Worm (Caenorhabditis elegans) whole organism, L1 larva: Measurements from ENCODE around the gene nhr-131.

ENCODE experiments used
- F16B12.6 ChIP-seq: fragments of 150-350 bp; optimal IDR thresholded peaks from 2 replicates; lab custom pipeline; 2014; ENCODE audit warnings: missing biosample characterization, missing genetic modification characterization
- alr-1 ChIP-seq: fragments of 200-800 bp; sonication (Bioruptor generic); optimal IDR thresholded peaks from 2 replicates; lab custom pipeline; 2018; ENCODE audit warnings: borderline replicate concordance, mild to moderate bottlenecking, missing genetic modification characterization, missing compliant biosample characterization
- aly-2 ChIP-seq: fragments of 150-350 bp; optimal IDR thresholded peaks from 2 replicates; lab custom pipeline; 2014; ENCODE audit warnings: missing biosample characterization, missing genetic modification characterization
- ama-1 ChIP-seq: fragments of 150-350 bp; optimal IDR thresholded peaks from 2 replicates; lab custom pipeline; 2014
- blmp-1 ChIP-seq: fragments of 150-350 bp; optimal IDR thresholded peaks from 2 replicates; lab custom pipeline; 2014; ENCODE audit warnings: missing biosample characterization, missing genetic modification characterization
- ceh-63 ChIP-seq: fragments of 200-800 bp; sonication (Bioruptor generic); optimal IDR thresholded peaks from 2 replicates; lab custom pipeline; 2018; ENCODE audit warnings: mild to moderate bottlenecking, missing genetic modification characterization, missing compliant biosample characterization
- ceh-8 ChIP-seq: fragments of 200-800 bp; sonication (Bioruptor generic); optimal IDR thresholded peaks from 2 replicates; lab custom pipeline; 2018; ENCODE audit warnings: mild to moderate bottlenecking, missing genetic modification characterization, moderate library complexity, missing compliant biosample characterization
- ceh-82 ChIP-seq, 3 experiments: fragments of 150-350 bp in 1 of 3; sonication (generic microtip) in 2 of 3; optimal IDR thresholded peaks; 2 replicates each; lab custom pipeline; 2014 to 2017; ENCODE audit warnings: missing biosample characterization in 3 of 3, missing genetic modification characterization in 3 of 3
- efl-1 ChIP-seq, 4 experiments: fragments of 150-350 bp; optimal IDR thresholded peaks in 3 of 4; peaks in 1 of 4; 1 replicate in 1 of 4; 2 replicates in 3 of 4; lab custom pipeline; 2014; ENCODE audit warnings: missing biosample characterization in 2 of 4, missing genetic modification characterization in 2 of 4, missing genetic modification reagents in 2 of 4
- egl-13 ChIP-seq: sonication (generic microtip); optimal IDR thresholded peaks from 2 replicates; lab custom pipeline; 2016; ENCODE audit warnings: missing genotype, missing genetic modification reagents, missing genetic modification characterization, missing compliant biosample characterization
- egl-27 ChIP-seq, 2 experiments: fragments of 150-350 bp in 1 of 2; sonication (generic microtip); optimal IDR thresholded peaks; 3 replicates each; lab custom pipeline; 2017 to 2018; ENCODE audit warnings: missing biosample characterization in 2 of 2, missing genetic modification characterization in 2 of 2, missing genetic modification reagents in 2 of 2
- elt-2 ChIP-seq: sonication (generic microtip); optimal IDR thresholded peaks from 2 replicates; lab custom pipeline; 2016; ENCODE audit warnings: missing genetic modification characterization, mild to moderate bottlenecking, inconsistent platforms, missing compliant biosample characterization, missing genetic modification reagents
- ets-5 ChIP-seq: fragments of 200-800 bp; sonication (Bioruptor generic); IDR thresholded peaks from 2 replicates; pipeline ENCODE4 v1.3.6; 2022; ENCODE audit warnings: missing genetic modification characterization, missing compliant biosample characterization
- fkh-10 ChIP-seq: sonication (generic microtip); optimal IDR thresholded peaks from 2 replicates; lab custom pipeline; 2017; ENCODE audit warnings: missing biosample characterization, missing genetic modification reagents, missing genetic modification characterization
- fkh-4 ChIP-seq: sonication (generic microtip); optimal IDR thresholded peaks from 2 replicates; lab custom pipeline; 2016; ENCODE audit warnings: missing compliant biosample characterization, missing genetic modification characterization, borderline replicate concordance
- fkh-8 ChIP-seq: sonication (generic microtip); optimal IDR thresholded peaks from 2 replicates; lab custom pipeline; 2016; ENCODE audit warnings: mild to moderate bottlenecking, missing genetic modification characterization, missing compliant biosample characterization
- hlh-17 ChIP-seq: fragments of 200-800 bp; sonication (Bioruptor generic); optimal IDR thresholded peaks from 2 replicates; lab custom pipeline; 2018; ENCODE audit warnings: missing genetic modification characterization, mild to moderate bottlenecking, missing compliant biosample characterization, moderate library complexity, borderline replicate concordance
- hlh-4 ChIP-seq: sonication (generic microtip); optimal IDR thresholded peaks from 2 replicates; lab custom pipeline; 2016; ENCODE audit warnings: mild to moderate bottlenecking, missing genetic modification characterization, missing compliant biosample characterization
- hpl-2 ChIP-seq: fragments of 150-350 bp; optimal IDR thresholded peaks from 2 replicates; lab custom pipeline; 2014; ENCODE audit warnings: missing biosample characterization, missing genetic modification reagents, missing genetic modification characterization
- irx-1 ChIP-seq: sonication (generic microtip); optimal IDR thresholded peaks from 2 replicates; lab custom pipeline; 2016; ENCODE audit warnings: missing genetic modification characterization, missing compliant biosample characterization
- isw-1 ChIP-seq: fragments of 200-800 bp; sonication (Bioruptor generic); IDR thresholded peaks from 2 replicates; pipeline ENCODE4 v1.3.6; 2022; ENCODE audit warnings: missing genetic modification characterization, missing compliant biosample characterization
- lin-13 ChIP-seq: fragments of 150-350 bp; optimal IDR thresholded peaks from 2 replicates; lab custom pipeline; 2014; ENCODE audit warnings: missing biosample characterization, missing genetic modification reagents, missing genetic modification characterization
- mab-9 ChIP-seq: fragments of 200-800 bp; sonication (Bioruptor generic); IDR thresholded peaks from 2 replicates; pipeline ENCODE4 v1.3.6; 2022; ENCODE audit warnings: missing genetic modification reagents, missing genetic modification characterization, missing compliant biosample characterization
- mdl-1 ChIP-seq, 2 experiments: fragments of 150-350 bp; optimal IDR thresholded peaks; 2 replicates each; lab custom pipeline; 2014 to 2017; ENCODE audit warnings: missing biosample characterization in 2 of 2, missing genetic modification characterization in 2 of 2, inconsistent platforms in 1 of 2
- nhr-11 ChIP-seq: fragments of 150-350 bp; optimal IDR thresholded peaks from 2 replicates; lab custom pipeline; 2014; ENCODE audit warnings: missing biosample characterization, missing genetic modification characterization
- nhr-19 ChIP-seq: fragments of 200-800 bp; sonication (Bioruptor generic); conservative IDR thresholded peaks from 2 replicates; pipeline ENCODE4 v1.3.6; 2022; ENCODE audit warnings: missing genetic modification characterization, missing compliant biosample characterization
- nhr-47 ChIP-seq: sonication (generic microtip); optimal IDR thresholded peaks from 2 replicates; lab custom pipeline; 2016; ENCODE audit warnings: mild to moderate bottlenecking, missing genetic modification characterization, moderate library complexity, missing compliant biosample characterization
- nhr-77 ChIP-seq: fragments of 150-350 bp; optimal IDR thresholded peaks from 2 replicates; lab custom pipeline; 2014; ENCODE audit warnings: missing biosample characterization, missing genetic modification characterization
- nhr-85 ChIP-seq: sonication (generic microtip); peaks from one replicate; lab custom pipeline; 2016; ENCODE audit warnings: missing genetic modification characterization, inconsistent platforms, missing compliant biosample characterization
- nhr-90 ChIP-seq: sonication (generic microtip); optimal IDR thresholded peaks from 2 replicates; lab custom pipeline; 2016; ENCODE audit warnings: mild to moderate bottlenecking, missing genetic modification characterization, missing compliant biosample characterization; ENCODE audit not compliant: poor library complexity
- sptf-1 ChIP-seq: fragments of 150-350 bp; optimal IDR thresholded peaks from 2 replicates; lab custom pipeline; 2014; ENCODE audit warnings: missing biosample characterization, missing genetic modification characterization
- unc-62 ChIP-seq: fragments of 150-350 bp; optimal IDR thresholded peaks from 2 replicates; lab custom pipeline; 2014; ENCODE audit warnings: missing biosample characterization, missing genetic modification reagents, missing genetic modification characterization
- xbp-1 ChIP-seq: sonication (generic microtip); optimal IDR thresholded peaks from 2 replicates; lab custom pipeline; 2016; ENCODE audit warnings: missing genetic modification characterization, missing compliant biosample characterization
- zip-4 ChIP-seq: fragments of 200-800 bp; sonication (Bioruptor generic); optimal IDR thresholded peaks from 2 replicates; lab custom pipeline; 2018; ENCODE audit warnings: mild to moderate bottlenecking, missing genetic modification characterization, moderate library complexity, missing compliant biosample characterization
- ztf-4 ChIP-seq: fragments of 150-350 bp; optimal IDR thresholded peaks from 2 replicates; lab custom pipeline; 2014; ENCODE audit warnings: missing biosample characterization, missing genetic modification characterization

nhr-131 gene

ce11 chrV:446574-446973, 47.6 kb upstream of the nhr-131 start, which contains the start of gene srh-34:
Gene srh-34, minus strand, starts transcription at chrV:446674.
- no peak for TF ChIP-seq elt-2
- TF ChIP-seq egl-27 (tag; optimal IDR thresholded peaks at IDR 0.05; lab: Kevin White, UChicago), result no peak
- no peak for TF ChIP-seq hlh-17 (GFP tag; lab: Kevin White, UChicago)
- no peak for TF ChIP-seq nhr-19 (GFP tag; lab: Robert Waterston, UW)
- TF ChIP-seq egl-13, result no peak
- no peak for TF ChIP-seq ama-1 (lab: Kevin White, UChicago)
- no peak for TF ChIP-seq blmp-1 (tag; lab: Kevin White, UChicago)
- no peak for TF ChIP-seq alr-1
- TF ChIP-seq fkh-8, result no peak

- TF ChIP-seq nhr-85 (tag; lab: Kevin White, UChicago), result peak; percentile 8
- no peak for TF ChIP-seq ceh-8
- no peak for TF ChIP-seq ets-5 (GFP tag; lab: Robert Waterston, UW)
Observed at ce11 chrV:446988-447387, 47.2 kb upstream of the nhr-131 start.

ce11 chrV:449130-449529, 45.0 kb upstream of the nhr-131 start, which contains the start of gene srh-35:
Gene srh-35, minus strand, starts transcription at chrV:449230.
- TF ChIP-seq nhr-85 (tag; lab: Kevin White, UChicago) (peak; percentile 10), xbp-1 (tag; lab: Kevin White, UChicago) (no peak), fkh-4 (tag; lab: Kevin White, UChicago) (no peak)

- TF ChIP-seq unc-62 (GFP tag; lab: Kevin White, UChicago) (no peak), efl-1 (optimal IDR thresholded peaks at IDR 0.05; lab: Kevin White, UChicago) (no peak), efl-1 (GFP tag; optimal IDR thresholded peaks at IDR 0.05 in 1 of 2; lab: Kevin White, UChicago) (peak in 1 of 2 experiments; percentile 31)
Observed at ce11 chrV:449685-450084, 44.5 kb upstream of the nhr-131 start, which contains the start of gene M02H5.8. Gene M02H5.8, plus strand, starts transcription at chrV:449981.

ce11 chrV:450757-451501, 43.2 kb upstream of the nhr-131 start, which contains the start of gene nhr-123:
Gene nhr-123, plus strand, starts transcription at chrV:451451.
- no peak for TF ChIP-seq mab-9 (GFP tag; lab: Robert Waterston, UW)
- no peak for TF ChIP-seq ceh-63
- TF ChIP-seq efl-1 (optimal IDR thresholded peaks at IDR 0.05; lab: Kevin White, UChicago), result no peak
- peak in 1 of 2 experiments; percentile 90 for TF ChIP-seq efl-1 (GFP tag; optimal IDR thresholded peaks at IDR 0.05 in 1 of 2; lab: Kevin White, UChicago)

ce11 chrV:453569-453968, 40.6 kb upstream of the nhr-131 start, which contains the start of gene nhr-98:
Gene nhr-98, plus strand, starts transcription at chrV:453869.
- TF ChIP-seq fkh-10 (GFP tag; lab: Kevin White, UChicago), result no peak
- no peak for TF ChIP-seq nhr-77 (tag; lab: Kevin White, UChicago)
- TF ChIP-seq F16B12.6 (tag; lab: Kevin White, UChicago), result no peak
- no peak for TF ChIP-seq hpl-2 (GFP tag; lab: Kevin White, UChicago)
- no peak for TF ChIP-seq nhr-85 (tag; lab: Kevin White, UChicago)
- no peak for TF ChIP-seq ztf-4 (tag; lab: Kevin White, UChicago)
- no peak for TF ChIP-seq isw-1
- no peak for TF ChIP-seq sptf-1 (tag; lab: Kevin White, UChicago)
- TF ChIP-seq zip-4, result no peak
- TF ChIP-seq nhr-90 (tag; lab: Kevin White, UChicago), result no peak
- TF ChIP-seq aly-2 (tag; lab: Kevin White, UChicago), result no peak
- no peak for TF ChIP-seq ceh-82 (tag; optimal IDR thresholded peaks at IDR 0.05; lab: Kevin White, UChicago)
- TF ChIP-seq mab-9 (GFP tag; lab: Robert Waterston, UW), result no peak
- TF ChIP-seq nhr-47 (tag; lab: Kevin White, UChicago), result no peak
- no peak for TF ChIP-seq mdl-1 (tag; optimal IDR thresholded peaks at IDR 0.05; lab: Kevin White, UChicago)
- TF ChIP-seq hlh-4 (tag; lab: Kevin White, UChicago), result no peak
- TF ChIP-seq irx-1 (tag; lab: Kevin White, UChicago), result no peak
- no peak for TF ChIP-seq nhr-11
- TF ChIP-seq lin-13 (GFP tag; lab: Kevin White, UChicago), result no peak
- TF ChIP-seq, all 84 proteins: peak for 0
